Fruit fly (Drosophila melanogaster): Measurements from ENCODE around the gene Socs16D.

- no peak for TF ChIP-seq C15 (GFP tag; IDR thresholded peaks at IDR 0.05)
- TF ChIP-seq lov (optimal IDR thresholded peaks at IDR 0.05), result no peak
- no peak for TF ChIP-seq lov (GFP tag; IDR thresholded peaks at IDR 0.05)
- no peak for TF ChIP-seq CG12299 (tag; optimal IDR thresholded peaks at IDR 0.05)
- no peak for TF ChIP-seq Nf-YB (GFP tag; optimal IDR thresholded peaks at IDR 0.05)
- TF ChIP-seq pan (optimal IDR thresholded peaks at IDR 0.05), result no peak
- TF ChIP-seq pan (GFP tag; optimal IDR thresholded peaks at IDR 0.05 in 1 of 2, IDR thresholded peaks at IDR 0.05 in 1 of 2), result no peak
- TF ChIP-seq jing (GFP tag; optimal IDR thresholded peaks at IDR 0.05), result no peak
- no peak for TF ChIP-seq Bteb2 (GFP tag; optimal IDR thresholded peaks at IDR 0.05)
- TF ChIP-seq rib (GFP tag; IDR thresholded peaks at IDR 0.05), result no peak
Observed at dm6 chrX:17814783-17815182, 12.6 kb downstream of the Socs16D start.
